Worm (Caenorhabditis elegans): ENCODE data around the gene Y113G7A.14.

- no peak for TF ChIP-seq lin-15B (tag; optimal IDR thresholded peaks at IDR 0.05)
- TF ChIP-seq pqm-1 (tag; optimal IDR thresholded peaks at IDR 0.05), result no peak
- no peak for TF ChIP-seq lsy-2 (tag; optimal IDR thresholded peaks at IDR 0.05)
- TF ChIP-seq ets-5 (GFP tag; IDR thresholded peaks at IDR 0.05), result no peak
- TF ChIP-seq jun-1 (tag; optimal IDR thresholded peaks at IDR 0.05), result no peak
Observed at ce11 chrV:20133163-20133562, 5.1 kb downstream of the Y113G7A.14 start, which contains the start of gene ssu-1.

Measured in whole organism, L1 larva.